Worm (Caenorhabditis elegans) whole organism, midembryonic: Measurements from ENCODE around the gene clec-83.

Experiments
- cog-1 ChIP-seq: sonication (generic microtip); optimal IDR thresholded peaks from 2 replicates; lab custom pipeline; 2016; ENCODE audit warnings: missing genetic modification characterization, missing compliant biosample characterization
- flt-1 ChIP-seq: fragments of 200-800 bp; sonication (Bioruptor generic); IDR thresholded peaks from 2 replicates; pipeline ENCODE4 v1.3.6; 2022; ENCODE audit warnings: missing genetic modification characterization, missing compliant biosample characterization
- klf-2 ChIP-seq: fragments of 200-800 bp; sonication (Bioruptor generic); conservative IDR thresholded peaks from 2 replicates; pipeline ENCODE4 v1.3.6; 2022; ENCODE audit warnings: missing genetic modification reagents, missing genetic modification characterization, missing compliant biosample characterization
- med-1 ChIP-seq: sonication (generic microtip); optimal IDR thresholded peaks from 2 replicates; lab custom pipeline; 2017; ENCODE audit warnings: missing genetic modification characterization, mild to moderate bottlenecking, missing compliant biosample characterization, antibody characterized with exemption, missing genetic modification reagents; ENCODE audit not compliant: insufficient read depth
- ref-1 ChIP-seq: fragments of 200-800 bp; sonication (Bioruptor generic); conservative IDR thresholded peaks from 2 replicates; pipeline ENCODE4 v1.3.6; 2022; ENCODE audit warnings: missing genetic modification reagents, missing genetic modification characterization, missing compliant biosample characterization
- tab-1 ChIP-seq: fragments of 200-800 bp; sonication (Bioruptor generic); IDR thresholded peaks from 2 replicates; pipeline ENCODE4 v1.3.6; 2022; ENCODE audit warnings: missing genetic modification characterization, missing compliant biosample characterization
- ztf-23 ChIP-seq: fragments of 200-800 bp; sonication (Bioruptor generic); IDR thresholded peaks from 2 replicates; pipeline ENCODE4 v1.3.6; 2022; ENCODE audit warnings: missing genetic modification reagents, missing genetic modification characterization, missing compliant biosample characterization
- ztf-29 ChIP-seq: fragments of 200-800 bp; sonication (Bioruptor generic); IDR thresholded peaks from 2 replicates; pipeline ENCODE4 v1.3.6; 2022; ENCODE audit warnings: missing genetic modification reagents, missing genetic modification characterization, missing compliant biosample characterization

- TF ChIP-seq med-1 (no peak), ztf-23 (GFP tag; lab: Robert Waterston, UW) (no peak), flt-1 (GFP tag; lab: Robert Waterston, UW) (no peak), cog-1 (tag; lab: Kevin White, UChicago) (no peak), ztf-29 (GFP tag; lab: Robert Waterston, UW) (no peak), klf-2 (GFP tag; lab: Robert Waterston, UW) (no peak), tab-1 (GFP tag; lab: Robert Waterston, UW) (no peak), ref-1 (GFP tag; lab: Robert Waterston, UW) (no peak)
Observed at ce11 chrIV:2834516-2834915, 6.8 kb downstream of the clec-83 start, which contains the start of gene pudl-2.
